Fruit fly (Drosophila melanogaster): ENCODE results near the gene Pbp95.

Gene Pbp95

dm6 chr3R:7967801-7968200 is 45.8 kb upstream of the Pbp95 start:
- TF ChIP-seq CG3032 (tag; optimal IDR thresholded peaks at IDR 0.05): no peak
- TF ChIP-seq CG6163 (GFP tag; IDR thresholded peaks at IDR 0.05): peak; percentile 49; the same call in 1 of the 3 replicates
- no peak for TF ChIP-seq pdm3 (GFP tag; optimal IDR thresholded peaks at IDR 0.05)
- peak; percentile 28 for TF ChIP-seq CG6808 (GFP tag; optimal IDR thresholded peaks at IDR 0.05)
- TF ChIP-seq svp (GFP tag): peak; percentile 67
- TF ChIP-seq dsx (GFP tag; optimal IDR thresholded peaks at IDR 0.05; ENCODE audit: poor library complexity, severe bottlenecking): peak; percentile 100
- TF ChIP-seq CG8119 (GFP tag; IDR thresholded peaks at IDR 0.05): peak; percentile 71; the same call in 2 of the 3 replicates
- TF ChIP-seq CG8632 (GFP tag; optimal IDR thresholded peaks at IDR 0.05): no peak
- peak; percentile 75 for TF ChIP-seq CG15336 (GFP tag; IDR thresholded peaks at IDR 0.05)
- no peak for TF ChIP-seq Hr39 (GFP tag; optimal IDR thresholded peaks at IDR 0.05)
- peak; percentile 24 for TF ChIP-seq Sox102F (GFP tag; optimal IDR thresholded peaks at IDR 0.05)
- peak; percentile 75; the same call in 2 of the 3 replicates for TF ChIP-seq eg (GFP tag; IDR thresholded peaks at IDR 0.05)
- TF ChIP-seq CG16779 (tag; optimal IDR thresholded peaks at IDR 0.05): peak; percentile 46
- no peak for TF ChIP-seq CG7368 (GFP tag; optimal IDR thresholded peaks at IDR 0.05)
- no peak for TF ChIP-seq Eip78C (GFP tag)
- peak; percentile 83 for TF ChIP-seq CG6854 (GFP tag; optimal IDR thresholded peaks at IDR 0.05)
- TF ChIP-seq CG11762 (GFP tag; optimal IDR thresholded peaks at IDR 0.05; ENCODE audit: insufficient read depth): no peak
- peak; percentile 51 to 81 for TF ChIP-seq ss (GFP tag; optimal IDR thresholded peaks at IDR 0.05)
- no peak for TF ChIP-seq CG10631 (GFP tag; optimal IDR thresholded peaks at IDR 0.05)
- no peak for TF ChIP-seq salr (GFP tag; optimal IDR thresholded peaks at IDR 0.05)
- TF ChIP-seq vri (GFP tag; optimal IDR thresholded peaks at IDR 0.05): no peak
- no peak for TF ChIP-seq achi (GFP tag; optimal IDR thresholded peaks at IDR 0.05)
- peak; percentile 20 for TF ChIP-seq CG3919 (GFP tag; optimal IDR thresholded peaks at IDR 0.05)
- peak; percentile 51 for TF ChIP-seq Lpt (GFP tag; optimal IDR thresholded peaks at IDR 0.05)
- TF ChIP-seq CG11902 (GFP tag; optimal IDR thresholded peaks at IDR 0.05): no peak
- no peak for TF ChIP-seq Ets21C (GFP tag; optimal IDR thresholded peaks at IDR 0.05)
- peak; percentile 56 for TF ChIP-seq CG9139 (GFP tag; optimal IDR thresholded peaks at IDR 0.05)

dm6 chr3R:7968958-7969701 is 44.5 kb upstream of the Pbp95 start:
- TF ChIP-seq CG16779 (tag; optimal IDR thresholded peaks at IDR 0.05): no peak
- TF ChIP-seq dsx (GFP tag; optimal IDR thresholded peaks at IDR 0.05; ENCODE audit: poor library complexity, severe bottlenecking): peak; percentile 98
- no peak for TF ChIP-seq CG15336 (GFP tag; IDR thresholded peaks at IDR 0.05)
- peak; percentile 20 for TF ChIP-seq CG6854 (GFP tag; optimal IDR thresholded peaks at IDR 0.05)
- TF ChIP-seq CG11762 (GFP tag; optimal IDR thresholded peaks at IDR 0.05; ENCODE audit: insufficient read depth): no peak
- no peak for TF ChIP-seq dac (GFP tag; optimal IDR thresholded peaks at IDR 0.05)
- no peak for TF ChIP-seq CG3032 (tag; optimal IDR thresholded peaks at IDR 0.05)
- no peak for TF ChIP-seq acj6 (GFP tag; optimal IDR thresholded peaks at IDR 0.05)
- peak; percentile 95 for TF ChIP-seq svp (GFP tag)
- no peak for TF ChIP-seq Ets21C (GFP tag; optimal IDR thresholded peaks at IDR 0.05)
- TF ChIP-seq Blimp-1 (GFP tag; optimal IDR thresholded peaks at IDR 0.05): no peak
- TF ChIP-seq fd85E (GFP tag; optimal IDR thresholded peaks at IDR 0.05): no peak
- TF ChIP-seq net (GFP tag; optimal IDR thresholded peaks at IDR 0.05): no peak
- no peak for TF ChIP-seq CG6808 (GFP tag; optimal IDR thresholded peaks at IDR 0.05)
- TF ChIP-seq salr (GFP tag; optimal IDR thresholded peaks at IDR 0.05): no peak
- no peak for TF ChIP-seq CG1621 (tag; optimal IDR thresholded peaks at IDR 0.05)
- no peak for TF ChIP-seq CG34406 (GFP tag; optimal IDR thresholded peaks at IDR 0.05)

- TF ChIP-seq CG16779 (tag; optimal IDR thresholded peaks at IDR 0.05) (peak; percentile 49), CG9139 (GFP tag; optimal IDR thresholded peaks at IDR 0.05) (peak; percentile 66), CG6163 (GFP tag; IDR thresholded peaks at IDR 0.05) (peak; percentile 84), net (GFP tag; optimal IDR thresholded peaks at IDR 0.05) (peak; percentile 73), Sox15 (GFP tag; optimal IDR thresholded peaks at IDR 0.05) (peak; percentile 13), Hr4 (GFP tag; optimal IDR thresholded peaks at IDR 0.05) (peak; percentile 81), CG8119 (GFP tag; IDR thresholded peaks at IDR 0.05) (peak; percentile 92), dac (GFP tag; optimal IDR thresholded peaks at IDR 0.05) (peak; percentile 58), CG6276 (GFP tag; optimal IDR thresholded peaks at IDR 0.05) (peak; percentile 87), CG32006 (GFP tag; optimal IDR thresholded peaks at IDR 0.05) (peak; percentile 90), Hr38 (GFP tag; optimal IDR thresholded peaks at IDR 0.05) (no peak), CG4318 (GFP tag; optimal IDR thresholded peaks at IDR 0.05) (peak; percentile 81), CG1621 (tag; optimal IDR thresholded peaks at IDR 0.05) (peak; percentile 59), cyc (GFP tag; optimal IDR thresholded peaks at IDR 0.05) (peak; percentile 60), salr (GFP tag; optimal IDR thresholded peaks at IDR 0.05) (peak in 1 of 2 experiments; percentile 80), Smox (GFP tag; optimal IDR thresholded peaks at IDR 0.05) (peak; percentile 61), CG11294 (GFP tag; IDR thresholded peaks at IDR 0.05) (peak; percentile 72), spab (GFP tag; optimal IDR thresholded peaks at IDR 0.05) (peak; percentile 80), CG10631 (GFP tag; optimal IDR thresholded peaks at IDR 0.05) (peak; percentile 79), dsx (GFP tag; optimal IDR thresholded peaks at IDR 0.05; ENCODE audit: poor library complexity, severe bottlenecking) (peak; percentile 73), vri (GFP tag; optimal IDR thresholded peaks at IDR 0.05) (peak; percentile 27)
These were observed 43.9 kb upstream of the Pbp95 start for dm6 chr3R:7969702-7970175.
